Worm (Caenorhabditis elegans): Measurements from ENCODE around the gene cdc-14.

cdc-14 gene

ce11 chrII:5574925-5575324 lies 18.3 kb downstream of the cdc-14 start:
- TF ChIP-seq unc-62 (GFP tag; optimal IDR thresholded peaks at IDR 0.05) (no peak), gmeb-1 (tag; optimal IDR thresholded peaks at IDR 0.05) (no peak), nhr-237 (tag; optimal IDR thresholded peaks at IDR 0.05) (no peak), nhr-10 (tag; optimal IDR thresholded peaks at IDR 0.05) (no peak), ZK546.5 (tag; optimal IDR thresholded peaks at IDR 0.05) (no peak), F13H6.1 (tag; optimal IDR thresholded peaks at IDR 0.05) (no peak), peb-1 (tag; optimal IDR thresholded peaks at IDR 0.05) (no peak), sma-3 (GFP tag; optimal IDR thresholded peaks at IDR 0.05) (peak; percentile 2), zag-1 (tag; optimal IDR thresholded peaks at IDR 0.05) (no peak), sem-4 (tag; optimal IDR thresholded peaks at IDR 0.05) (no peak), alr-1 (tag; optimal IDR thresholded peaks at IDR 0.05) (no peak), nhr-21 (tag; optimal IDR thresholded peaks at IDR 0.05) (peak; percentile 50), nhr-77 (tag; optimal IDR thresholded peaks at IDR 0.05) (no peak), crh-2 (tag; optimal IDR thresholded peaks at IDR 0.05) (peak; percentile 10), ceh-82 (tag; optimal IDR thresholded peaks at IDR 0.05) (no peak), egl-27 (tag; optimal IDR thresholded peaks at IDR 0.05) (no peak), lin-11 (tag; optimal IDR thresholded peaks at IDR 0.05) (no peak), nhr-11 (tag; optimal IDR thresholded peaks at IDR 0.05) (no peak), lin-13 (GFP tag; optimal IDR thresholded peaks at IDR 0.05) (no peak), aly-2 (tag; optimal IDR thresholded peaks at IDR 0.05) (no peak), elt-3 (tag; optimal IDR thresholded peaks at IDR 0.05) (no peak), dmd-4 (tag; optimal IDR thresholded peaks at IDR 0.05) (no peak), nhr-12 (tag; optimal IDR thresholded peaks at IDR 0.05) (no peak), snpc-4 (tag; optimal IDR thresholded peaks at IDR 0.05) (no peak), ztf-1 (GFP tag; conservative IDR thresholded peaks at IDR 0.05) (no peak), ztf-4 (tag; optimal IDR thresholded peaks at IDR 0.05) (no peak), ama-1 (optimal IDR thresholded peaks at IDR 0.05) (peak; percentile 6), R02D3.7 (tag; optimal IDR thresholded peaks at IDR 0.05) (no peak)

- TF ChIP-seq dmd-4 (tag; optimal IDR thresholded peaks at IDR 0.05) (no peak), ztf-1 (GFP tag; conservative IDR thresholded peaks at IDR 0.05) (no peak), F13H6.1 (tag; optimal IDR thresholded peaks at IDR 0.05) (peak; percentile 61), nhr-129 (tag; optimal IDR thresholded peaks at IDR 0.05) (peak; percentile 47), egl-27 (tag; optimal IDR thresholded peaks at IDR 0.05) (no peak), skn-1 (tag; optimal IDR thresholded peaks at IDR 0.05) (peak; percentile 79), nhr-25 (tag; optimal IDR thresholded peaks at IDR 0.05) (peak; percentile 61), sem-4 (tag; optimal IDR thresholded peaks at IDR 0.05) (no peak), crh-2 (tag; optimal IDR thresholded peaks at IDR 0.05) (peak; percentile 67), sma-3 (GFP tag; optimal IDR thresholded peaks at IDR 0.05) (peak; percentile 69), nhr-10 (tag; optimal IDR thresholded peaks at IDR 0.05) (peak; percentile 77), mdl-1 (tag; optimal IDR thresholded peaks at IDR 0.05) (no peak), sma-9 (GFP tag; optimal IDR thresholded peaks at IDR 0.05) (peak; percentile 85), sma-9 (tag; optimal IDR thresholded peaks at IDR 0.05) (no peak), nhr-21 (tag; optimal IDR thresholded peaks at IDR 0.05) (peak; percentile 83), lsy-2 (tag; optimal IDR thresholded peaks at IDR 0.05) (peak in 1 of 2 experiments; percentile 59), lin-11 (tag; optimal IDR thresholded peaks at IDR 0.05) (no peak), elt-1 (tag; optimal IDR thresholded peaks at IDR 0.05) (no peak), C34F6.9 (tag; optimal IDR thresholded peaks at IDR 0.05) (peak; percentile 24), ceh-82 (tag; optimal IDR thresholded peaks at IDR 0.05) (no peak)
Measured at ce11 chrII:5572082-5572746, 21.0 kb downstream of the cdc-14 start.

- peak; percentile 5 for TF ChIP-seq sma-9 (GFP tag; optimal IDR thresholded peaks at IDR 0.05)
- TF ChIP-seq sma-9 (tag; optimal IDR thresholded peaks at IDR 0.05) = no peak
- no peak for TF ChIP-seq zag-1 (tag; optimal IDR thresholded peaks at IDR 0.05)
Measured at ce11 chrII:5570272-5570671, 23.0 kb downstream of the cdc-14 start, which contains the start of the genes C17C3.1 and C17C3.15. Gene C17C3.1 (plus strand): TSS chrII:5570572. Gene C17C3.15 (plus strand): TSS chrII:5570654.

- TF ChIP-seq nhr-11 (tag; optimal IDR thresholded peaks at IDR 0.05) (no peak), snpc-4 (tag; optimal IDR thresholded peaks at IDR 0.05) (no peak), egl-27 (tag; optimal IDR thresholded peaks at IDR 0.05) (no peak), unc-39 (tag; optimal IDR thresholded peaks at IDR 0.05) (no peak), elt-1 (tag; optimal IDR thresholded peaks at IDR 0.05) (no peak), nhr-25 (tag; optimal IDR thresholded peaks at IDR 0.05) (no peak), ceh-82 (tag; optimal IDR thresholded peaks at IDR 0.05) (no peak), nhr-21 (tag; optimal IDR thresholded peaks at IDR 0.05) (no peak), lin-13 (GFP tag; optimal IDR thresholded peaks at IDR 0.05) (no peak), crh-2 (tag; optimal IDR thresholded peaks at IDR 0.05) (no peak), nhr-23 (tag; optimal IDR thresholded peaks at IDR 0.05) (no peak), lsy-2 (tag; optimal IDR thresholded peaks at IDR 0.05) (no peak), lin-39 (tag; optimal IDR thresholded peaks at IDR 0.05) (no peak), aly-2 (tag; optimal IDR thresholded peaks at IDR 0.05) (no peak), Y55F3AM.14 (GFP tag; optimal IDR thresholded peaks at IDR 0.05) (no peak), C34F6.9 (tag; optimal IDR thresholded peaks at IDR 0.05) (no peak)
Measured at ce11 chrII:5565082-5565623, 28.1 kb downstream of the cdc-14 start.

Measured in whole organism, L2 larva.